Fruit fly (Drosophila melanogaster): ENCODE measurements around the gene CG32640.

dm6 chrX:13135702-13136101, 42.1 kb upstream of the CG32640 start:
- TF ChIP-seq Ets21C (GFP tag; optimal IDR thresholded peaks at IDR 0.05) (peak; percentile 29), ss (GFP tag; optimal IDR thresholded peaks at IDR 0.05) (no peak), fd85E (GFP tag; optimal IDR thresholded peaks at IDR 0.05) (no peak)

All from whole organism, prepupa.